Fruit fly (Drosophila melanogaster) whole organism, adult: ENCODE data around the gene FipoQ.

ENCODE experiments used
- CG5204 ChIP-seq: fragments of 200-800 bp; sonication (Bioruptor generic); optimal IDR thresholded peaks from 2 replicates; lab custom pipeline; 2016; ENCODE audit warnings: missing biosample characterization, missing genetic modification characterization
- cnc ChIP-seq, 2 experiments: fragments of >200 bp; optimal IDR thresholded peaks; 2 replicates each; lab custom pipeline; 2017
- kay ChIP-seq: fragments of 200-800 bp; sonication (Bioruptor generic); peaks from one replicate; lab custom pipeline; 2016; ENCODE audit warnings: missing biosample characterization, missing genetic modification characterization, borderline replicate concordance
- tj ChIP-seq: fragments of 200-800 bp; sonication (Bioruptor generic); optimal IDR thresholded peaks from 3 replicates; lab custom pipeline; 2017; ENCODE audit warnings: missing biosample characterization, mild to moderate bottlenecking, missing genetic modification characterization, moderate library complexity

DNA sequence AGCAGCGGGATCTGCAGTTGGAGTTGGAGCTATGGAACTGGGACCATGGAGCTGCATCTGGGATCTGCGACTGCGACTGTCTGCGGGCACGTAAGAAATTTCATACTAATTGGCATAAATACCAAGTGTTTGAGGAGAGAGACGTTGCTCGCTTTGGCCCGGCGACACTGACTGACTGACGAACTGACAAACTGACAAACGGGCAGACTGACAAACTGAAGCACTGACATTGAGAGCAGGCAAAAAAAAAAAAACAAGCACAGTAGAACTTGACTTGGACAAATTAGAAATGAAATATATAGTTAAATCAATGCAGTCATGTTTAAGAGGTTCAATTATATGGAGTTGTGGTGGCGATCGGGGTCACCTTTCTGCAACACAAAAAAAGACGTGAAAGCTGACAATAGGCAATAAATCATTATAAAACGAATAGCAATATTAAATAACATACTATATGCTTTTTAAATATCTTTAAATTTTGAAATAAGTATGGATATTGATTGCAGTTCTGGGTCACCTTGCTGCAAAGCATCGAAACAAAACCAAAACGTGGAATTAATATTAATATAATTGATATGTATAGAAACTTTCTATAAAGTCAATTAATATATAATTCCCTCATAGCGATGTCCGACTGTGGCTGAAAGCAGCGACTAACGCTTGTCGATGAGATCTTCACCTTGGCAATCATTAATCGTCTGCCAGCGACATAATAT is 14.1 kb downstream of the FipoQ start:
- TF ChIP-seq tj (GFP tag; lab: Kevin White, UChicago) (no peak), CG5204 (GFP tag; lab: Kevin White, UChicago) (no peak), cnc (optimal IDR thresholded peaks at IDR 0.05; lab: Kevin White, UChicago) (no peak), kay (GFP tag; lab: Kevin White, UChicago) (no peak)
